Worm (Caenorhabditis elegans): ENCODE results near the gene ugt-29.

ugt-29 gene

ce11 chrV:731330-731729 is 31.9 kb upstream of the ugt-29 start (continued):
- TF ChIP-seq cey-2 (tag; optimal IDR thresholded peaks at IDR 0.05; ENCODE audit: borderline replicate concordance, insufficient read depth) = no peak
- TF ChIP-seq unc-130 (GFP tag; optimal IDR thresholded peaks at IDR 0.05) = no peak
- peak; percentile 84 for TF ChIP-seq mxl-3 (GFP tag; optimal IDR thresholded peaks at IDR 0.05)
- TF ChIP-seq daf-16 (GFP tag; optimal IDR thresholded peaks at IDR 0.05) = peak; percentile 95 to 96
- peak; percentile 99 for TF ChIP-seq daf-16 (tag; optimal IDR thresholded peaks at IDR 0.05)
- TF ChIP-seq snpc-4 (tag; optimal IDR thresholded peaks at IDR 0.05) = no peak
- TF ChIP-seq mxl-2 (GFP tag; conservative IDR thresholded peaks at IDR 0.05) = peak; percentile 73
- TF ChIP-seq ceh-32 (tag; optimal IDR thresholded peaks at IDR 0.05; ENCODE audit: poor library complexity) = no peak
- peak; percentile 42 for TF ChIP-seq lin-38 (GFP tag; IDR thresholded peaks at IDR 0.05)
- TF ChIP-seq unc-39 (tag; optimal IDR thresholded peaks at IDR 0.05) = no peak
- no peak for TF ChIP-seq Y48G9A.11 (GFP tag; IDR thresholded peaks at IDR 0.05)
- peak; percentile 99 for TF ChIP-seq hlh-11 (tag; optimal IDR thresholded peaks at IDR 0.05)
- no peak for TF ChIP-seq D1046.2 (GFP tag; IDR thresholded peaks at IDR 0.05)
- peak; percentile 64 for TF ChIP-seq jun-1 (tag; optimal IDR thresholded peaks at IDR 0.05)
- TF ChIP-seq zip-2 (tag; optimal IDR thresholded peaks at IDR 0.05) = peak; percentile 37
- peak; percentile 94 for TF ChIP-seq tra-1 (GFP tag; IDR thresholded peaks at IDR 0.05)
- no peak for TF ChIP-seq attf-4 (tag; optimal IDR thresholded peaks at IDR 0.05)
- TF ChIP-seq lin-39 (tag; optimal IDR thresholded peaks at IDR 0.05) = no peak
- peak; percentile 71 for TF ChIP-seq mes-2 (tag; optimal IDR thresholded peaks at IDR 0.05; ENCODE audit: poor library complexity, severe bottlenecking)
- no peak for TF ChIP-seq nhr-25 (tag; optimal IDR thresholded peaks at IDR 0.05; ENCODE audit: borderline replicate concordance, insufficient read depth)
- TF ChIP-seq madf-5 (GFP tag; IDR thresholded peaks at IDR 0.05) = no peak
- TF ChIP-seq daf-12 (tag; optimal IDR thresholded peaks at IDR 0.05) = no peak
- TF ChIP-seq zfp-2 (tag; optimal IDR thresholded peaks at IDR 0.05) = no peak
- no peak for TF ChIP-seq fkh-10 (GFP tag; optimal IDR thresholded peaks at IDR 0.05)
- peak; percentile 35 for TF ChIP-seq rbr-2 (tag; optimal IDR thresholded peaks at IDR 0.05)
- no peak for TF ChIP-seq ces-1 (GFP tag; optimal IDR thresholded peaks at IDR 0.05)
- TF ChIP-seq hmg-1.1 (GFP tag; IDR thresholded peaks at IDR 0.05) = peak; percentile 71
- TF ChIP-seq nhr-48 (tag; optimal IDR thresholded peaks at IDR 0.05) = peak; percentile 92
- peak; percentile 88 for TF ChIP-seq zfp-3 (GFP tag; conservative IDR thresholded peaks at IDR 0.05)
- peak; percentile 65; the same call in 1 of the 2 replicates for TF ChIP-seq ctbp-1 (GFP tag; IDR thresholded peaks at IDR 0.05)
- no peak for TF ChIP-seq ceh-28 (tag; optimal IDR thresholded peaks at IDR 0.05)
- TF ChIP-seq saeg-2 (GFP tag; IDR thresholded peaks at IDR 0.05) = peak; percentile 79
- peak; percentile 34; the same call in 1 of the 2 replicates for TF ChIP-seq madf-9 (GFP tag; conservative IDR thresholded peaks at IDR 0.05)
- no peak for TF ChIP-seq ceh-82 (tag; optimal IDR thresholded peaks at IDR 0.05)
- TF ChIP-seq dmd-9 (GFP tag; IDR thresholded peaks at IDR 0.05) = no peak
- no peak for TF ChIP-seq lir-3 (tag; optimal IDR thresholded peaks at IDR 0.05)
- TF ChIP-seq zip-11 (GFP tag; IDR thresholded peaks at IDR 0.05) = no peak
- TF ChIP-seq ztf-7 (tag; optimal IDR thresholded peaks at IDR 0.05) = no peak
- TF ChIP-seq spr-1 (tag; optimal IDR thresholded peaks at IDR 0.05) = peak; percentile 56
- no peak for TF ChIP-seq F37D6.2 (tag; optimal IDR thresholded peaks at IDR 0.05)
- peak; percentile 96 for TF ChIP-seq nhr-28 (tag; optimal IDR thresholded peaks at IDR 0.05)
- peak; percentile 98 for TF ChIP-seq mdt-29 (GFP tag; IDR thresholded peaks at IDR 0.05)
- TF ChIP-seq dmd-6 (GFP tag; IDR thresholded peaks at IDR 0.05) = peak; percentile 98
- TF ChIP-seq F10B5.3 (tag; optimal IDR thresholded peaks at IDR 0.05) = no peak
- no peak for TF ChIP-seq snpc-1.2 (GFP tag; IDR thresholded peaks at IDR 0.05)
- peak; percentile 65; the same call in 1 of the 2 replicates for TF ChIP-seq egl-43 (GFP tag; IDR thresholded peaks at IDR 0.05)
- TF ChIP-seq dve-1 (tag; optimal IDR thresholded peaks at IDR 0.05; ENCODE audit: insufficient read depth) = peak; percentile 97
- no peak for TF ChIP-seq ceh-62 (tag; optimal IDR thresholded peaks at IDR 0.05)
- TF ChIP-seq set-16 (GFP tag; IDR thresholded peaks at IDR 0.05) = peak; percentile 91
- no peak for TF ChIP-seq daf-19 (GFP tag; conservative IDR thresholded peaks at IDR 0.05)
- TF ChIP-seq duxl-1 (tag; optimal IDR thresholded peaks at IDR 0.05; ENCODE audit: poor library complexity) = peak; percentile 73
